Fruit fly (Drosophila melanogaster) whole organism, embryonic: ENCODE results near the gene Cep135.

ENCODE experiments used
- Ada2b ChIP-seq: fragments of 200-800 bp; sonication (Bioruptor generic); IDR thresholded peaks from 2 replicates; pipeline ENCODE4 v1.3.6; 2022; ENCODE audit warnings: missing biosample characterization, missing genetic modification characterization
- Aef1 ChIP-seq: fragments of 200-800 bp; sonication (Bioruptor generic); IDR thresholded peaks from 3 replicates; pipeline ENCODE4 v1.3.6; 2022; ENCODE audit warnings: missing biosample characterization, missing genetic modification characterization
- CG1024 ChIP-seq: fragments of 200-800 bp; sonication (Bioruptor generic); IDR thresholded peaks from 2 replicates; pipeline ENCODE4 v1.3.6; 2022; ENCODE audit warnings: missing biosample characterization, missing genetic modification characterization
- CG10321 ChIP-seq: fragments of 200-800 bp; sonication (Bioruptor generic); IDR thresholded peaks from 2 replicates; pipeline ENCODE4 v1.3.6; 2022; ENCODE audit warnings: missing biosample characterization, missing genetic modification characterization
- CG10462 ChIP-seq: fragments of 200-800 bp; sonication (Bioruptor generic); optimal IDR thresholded peaks from 2 replicates; lab custom pipeline; 2016; ENCODE audit warnings: missing biosample characterization, missing genetic modification characterization
- CG10543 ChIP-seq: fragments of 200-800 bp; sonication (Bioruptor generic); optimal IDR thresholded peaks from 3 replicates; lab custom pipeline; 2017; ENCODE audit warnings: missing biosample characterization, mild to moderate bottlenecking, missing genetic modification characterization, moderate library complexity
- CG12219 ChIP-seq: fragments of 200-800 bp; sonication (Bioruptor generic); optimal IDR thresholded peaks from 3 replicates; lab custom pipeline; 2018; ENCODE audit warnings: missing biosample characterization, mild to moderate bottlenecking, missing genetic modification characterization
- CG12744 ChIP-seq: fragments of 200-800 bp; sonication (Bioruptor generic); optimal IDR thresholded peaks from 2 replicates; lab custom pipeline; 2016; ENCODE audit warnings: missing biosample characterization, missing genetic modification characterization
- CG16779 ChIP-seq: fragments of 200-800 bp; sonication (Bioruptor generic); IDR thresholded peaks from 2 replicates; pipeline ENCODE4 v1.3.6; 2022; ENCODE audit warnings: missing biosample characterization, missing genetic modification characterization
- CG16815 ChIP-seq: fragments of 200-800 bp; sonication (Bioruptor generic); optimal IDR thresholded peaks from 3 replicates; lab custom pipeline; 2017; ENCODE audit warnings: missing biosample characterization, mild to moderate bottlenecking, missing genetic modification characterization
- CG17328 ChIP-seq: fragments of 200-800 bp; sonication (Bioruptor generic); IDR thresholded peaks from 2 replicates; pipeline ENCODE4 v1.3.6; 2022; ENCODE audit warnings: missing biosample characterization, missing genetic modification characterization
- CG18764 ChIP-seq: fragments of 200-800 bp; sonication (Bioruptor generic); optimal IDR thresholded peaks from 3 replicates; lab custom pipeline; 2016; ENCODE audit warnings: missing biosample characterization, missing genetic modification characterization
- CG31224 ChIP-seq: fragments of 200-800 bp; sonication (Bioruptor generic); IDR thresholded peaks from 2 replicates; pipeline ENCODE4 v1.3.6; 2022; ENCODE audit warnings: missing biosample characterization, missing genetic modification characterization
- CG6683 ChIP-seq: fragments of 200-800 bp; sonication (Bioruptor generic); optimal IDR thresholded peaks from 2 replicates; lab custom pipeline; 2017; ENCODE audit warnings: missing biosample characterization, mild to moderate bottlenecking, missing genetic modification characterization, missing genetic modification reagents
- CG7963 ChIP-seq: fragments of 200-800 bp; sonication (Bioruptor generic); IDR thresholded peaks from 3 replicates; pipeline ENCODE4 v1.3.6; 2022; ENCODE audit warnings: missing biosample characterization, missing genetic modification characterization; ENCODE audit not compliant: partially characterized antibody
- CG9727 ChIP-seq: fragments of 200-800 bp; sonication (Bioruptor generic); optimal IDR thresholded peaks from 3 replicates; lab custom pipeline; 2017; ENCODE audit warnings: missing biosample characterization, mild to moderate bottlenecking, missing genetic modification characterization
- CG9932 ChIP-seq: fragments of 200-800 bp; sonication (Bioruptor generic); IDR thresholded peaks from 2 replicates; pipeline ENCODE4 v1.3.6; 2022; ENCODE audit warnings: missing biosample characterization, missing genetic modification characterization
- CkIIα-i1 ChIP-seq: fragments of 200-800 bp; sonication (Bioruptor generic); IDR thresholded peaks from 2 replicates; pipeline ENCODE4 v1.3.6; 2022; ENCODE audit warnings: missing biosample characterization, missing genetic modification characterization
- CoRest ChIP-seq: fragments of 200-800 bp; sonication (Bioruptor generic); optimal IDR thresholded peaks from 3 replicates; lab custom pipeline; 2018; ENCODE audit warnings: missing biosample characterization, mild to moderate bottlenecking, missing genetic modification characterization, moderate library complexity
- Fer3 ChIP-seq: fragments of 200-800 bp; sonication (Bioruptor generic); optimal IDR thresholded peaks from 2 replicates; lab custom pipeline; 2018; ENCODE audit warnings: missing biosample characterization, mild to moderate bottlenecking, missing genetic modification characterization, moderate library complexity
- HmgZ ChIP-seq: fragments of 200-800 bp; sonication (Bioruptor generic); optimal IDR thresholded peaks from 2 replicates; lab custom pipeline; 2018; ENCODE audit warnings: missing biosample characterization, mild to moderate bottlenecking, missing genetic modification characterization
- Hr3 ChIP-seq: fragments of 200-800 bp; sonication (Bioruptor generic); optimal IDR thresholded peaks from 3 replicates; lab custom pipeline; 2016; ENCODE audit warnings: missing biosample characterization, missing genetic modification characterization
- Hr78 ChIP-seq, 2 experiments: fragments of 200-800 bp in 1 of 2; fragments of >200 bp in 1 of 2; sonication (Bioruptor generic) in 1 of 2; optimal IDR thresholded peaks; 2 replicates each; lab custom pipeline; 2017 to 2019; ENCODE audit warnings: missing biosample characterization in 2 of 2, missing genetic modification characterization in 2 of 2, mild to moderate bottlenecking in 1 of 2, moderate library complexity in 1 of 2
- Lpt ChIP-seq: fragments of >200 bp; optimal IDR thresholded peaks from 2 replicates; lab custom pipeline; 2018; ENCODE audit warnings: missing biosample characterization, missing genetic modification characterization
- Myb ChIP-seq: fragments of 200-800 bp; sonication (Bioruptor generic); optimal IDR thresholded peaks from 2 replicates; lab custom pipeline; 2016; ENCODE audit warnings: missing biosample characterization, missing genetic modification characterization
- Ptx1 ChIP-seq: fragments of 200-800 bp; sonication (Bioruptor generic); IDR thresholded peaks from 2 replicates; pipeline ENCODE4 v1.3.6; 2022; ENCODE audit warnings: missing biosample characterization, missing genetic modification characterization
- Scr ChIP-seq: fragments of 200-800 bp; sonication (Bioruptor generic); IDR thresholded peaks from 2 replicates; pipeline ENCODE4 v1.3.6; 2022; ENCODE audit warnings: missing biosample characterization, missing genetic modification characterization; ENCODE audit not compliant: partially characterized antibody
- Sox102F ChIP-seq: fragments of 200-800 bp; sonication (Bioruptor generic); optimal IDR thresholded peaks from 2 replicates; lab custom pipeline; 2018; ENCODE audit warnings: missing biosample characterization, mild to moderate bottlenecking, missing genetic modification characterization, moderate library complexity
- Sry-β ChIP-seq: fragments of 200-800 bp; sonication (Bioruptor generic); optimal IDR thresholded peaks from 2 replicates; lab custom pipeline; 2018; ENCODE audit warnings: missing biosample characterization, mild to moderate bottlenecking, missing genetic modification characterization, moderate library complexity
- TFAM ChIP-seq: fragments of 200-800 bp; sonication (Bioruptor generic); optimal IDR thresholded peaks from 2 replicates; lab custom pipeline; 2017; ENCODE audit warnings: missing biosample characterization, missing genetic modification characterization, inconsistent platforms
- Taf1 ChIP-seq: fragments of 200-800 bp; sonication (Bioruptor generic); IDR thresholded peaks from 2 replicates; pipeline ENCODE4 v1.3.6; 2022; ENCODE audit warnings: missing biosample characterization, missing genetic modification characterization
- Usf ChIP-seq: fragments of 200-800 bp; sonication (Bioruptor generic); optimal IDR thresholded peaks from 2 replicates; lab custom pipeline; 2017; ENCODE audit warnings: missing genotype, missing biosample characterization, missing genetic modification characterization
- YL-1 ChIP-seq: fragments of 200-800 bp; sonication (Bioruptor generic); optimal IDR thresholded peaks from 3 replicates; lab custom pipeline; 2017; ENCODE audit warnings: missing biosample characterization, mild to moderate bottlenecking, missing genetic modification characterization
- crc ChIP-seq: fragments of 200-800 bp; sonication (Bioruptor generic); optimal IDR thresholded peaks from 2 replicates; lab custom pipeline; 2016; ENCODE audit warnings: missing biosample characterization, missing genetic modification characterization
- croc ChIP-seq: fragments of 200-800 bp; sonication (Bioruptor generic); conservative IDR thresholded peaks from 3 replicates; pipeline ENCODE4 v1.3.6; 2022; ENCODE audit warnings: missing biosample characterization, missing genetic modification characterization
- dimm ChIP-seq: fragments of 200-800 bp; sonication (Bioruptor generic); IDR thresholded peaks from 2 replicates; pipeline ENCODE4 v1.3.6; 2022; ENCODE audit warnings: missing biosample characterization, missing genetic modification characterization
- dmrt11E ChIP-seq: fragments of 200-800 bp; sonication (Bioruptor generic); optimal IDR thresholded peaks from 3 replicates; lab custom pipeline; 2018; ENCODE audit warnings: missing biosample characterization, mild to moderate bottlenecking, missing genetic modification characterization, moderate library complexity
- dmrt99B ChIP-seq: fragments of 200-800 bp; sonication (Bioruptor generic); optimal IDR thresholded peaks from 2 replicates; lab custom pipeline; 2018; ENCODE audit warnings: missing biosample characterization, mild to moderate bottlenecking, missing genetic modification characterization, moderate library complexity
- ftz-f1 ChIP-seq: fragments of 200-800 bp; sonication (Bioruptor generic); optimal IDR thresholded peaks from 2 replicates; lab custom pipeline; 2016; ENCODE audit warnings: missing biosample characterization, missing genetic modification characterization
- gro ChIP-seq: fragments of 200-800 bp; sonication (Bioruptor generic); optimal IDR thresholded peaks from 2 replicates; lab custom pipeline; 2016; ENCODE audit warnings: missing biosample characterization, missing genetic modification characterization
- ham ChIP-seq: fragments of 200-800 bp; sonication (Bioruptor generic); IDR thresholded peaks from 2 replicates; pipeline ENCODE4 v1.3.6; 2022; ENCODE audit warnings: missing biosample characterization, missing genetic modification characterization
- jumu ChIP-seq: fragments of 200-800 bp; sonication (Bioruptor generic); optimal IDR thresholded peaks from 3 replicates; lab custom pipeline; 2016; ENCODE audit warnings: missing biosample characterization, missing genetic modification characterization
- oc ChIP-seq: fragments of 200-800 bp; sonication (Bioruptor generic); optimal IDR thresholded peaks from 2 replicates; lab custom pipeline; 2018; ENCODE audit warnings: missing biosample characterization, mild to moderate bottlenecking, missing genetic modification characterization, moderate library complexity
- odd ChIP-seq: fragments of 200-800 bp; sonication (Bioruptor generic); optimal IDR thresholded peaks from 2 replicates; lab custom pipeline; 2017; ENCODE audit warnings: missing biosample characterization, mild to moderate bottlenecking, missing genetic modification characterization
- sens-2 ChIP-seq: fragments of 200-800 bp; sonication (Bioruptor generic); IDR thresholded peaks from 2 replicates; pipeline ENCODE4 v1.3.6; 2022; ENCODE audit warnings: missing biosample characterization, missing genetic modification characterization
- sqz ChIP-seq: fragments of 200-800 bp; sonication (Bioruptor generic); optimal IDR thresholded peaks from 3 replicates; lab custom pipeline; 2018; ENCODE audit warnings: missing biosample characterization, mild to moderate bottlenecking, missing genetic modification characterization
- tio ChIP-seq: fragments of 200-800 bp; sonication (Bioruptor generic); optimal IDR thresholded peaks from 2 replicates; lab custom pipeline; 2017; ENCODE audit warnings: missing biosample characterization, missing genetic modification characterization, inconsistent platforms
- tna ChIP-seq: fragments of 200-800 bp; sonication (Bioruptor generic); IDR thresholded peaks from 2 replicates; pipeline ENCODE4 v1.3.6; 2022; ENCODE audit warnings: missing biosample characterization, missing genetic modification characterization; ENCODE audit not compliant: partially characterized antibody
- vnd ChIP-seq: fragments of 200-800 bp; sonication (Bioruptor generic); IDR thresholded peaks from 3 replicates; pipeline ENCODE4 v1.3.6; 2022; ENCODE audit warnings: missing biosample characterization, missing genetic modification characterization; ENCODE audit not compliant: partially characterized antibody
- zfh1 ChIP-seq: fragments of 200-800 bp; sonication (Bioruptor generic); IDR thresholded peaks from 3 replicates; pipeline ENCODE4 v1.3.6; 2022; ENCODE audit warnings: missing biosample characterization, missing genetic modification characterization

The Cep135 gene

dm6 chr3L:15104849-15105555 is 11.5 kb upstream of the Cep135 start (continued):
- TF ChIP-seq CG18764 (GFP tag; lab: Kevin White, UChicago) (no peak), odd (GFP tag; lab: Kevin White, UChicago) (no peak), Lpt (no peak), croc (GFP tag; lab: Robert Waterston, UW) (peak; percentile 26; the same call in 2 of the 3 replicates), tio (GFP tag; lab: Kevin White, UChicago) (peak; percentile 32), CG17328 (GFP tag; lab: Robert Waterston, UW) (no peak), CG16779 (GFP tag; lab: Robert Waterston, UW) (0 out of 2 replicates have a peak, but pooled peaks have one; percentile 29), CG16815 (peak; percentile 13), ham (GFP tag; lab: Robert Waterston, UW) (no peak), dimm (GFP tag; lab: Robert Waterston, UW) (no peak), Taf1 (GFP tag; lab: Robert Waterston, UW) (no peak), CG12219 (peak; percentile 33), CG7963 (GFP tag; lab: Robert Waterston, UW) (no peak), YL-1 (GFP tag; lab: Kevin White, UChicago) (no peak), sens-2 (GFP tag; lab: Robert Waterston, UW) (peak; percentile 44; the same call in 1 of the 2 replicates), CG12744 (GFP tag; lab: Kevin White, UChicago) (no peak), zfh1 (GFP tag; lab: Robert Waterston, UW) (no peak; the same call in 2 of the 3 replicates), gro (peak; percentile 63), HmgZ (tag; lab: Kevin White, UChicago) (no peak), Hr3 (peak; percentile 31), CG10321 (GFP tag; lab: Robert Waterston, UW) (no peak), CG9932 (GFP tag; lab: Robert Waterston, UW) (peak; percentile 60), CG9727 (GFP tag; lab: Kevin White, UChicago) (peak; percentile 56), ftz-f1 (GFP tag; lab: Kevin White, UChicago) (no peak), Usf (GFP tag; lab: Kevin White, UChicago) (no peak), CG6683 (no peak), Sry-β (GFP tag; lab: Kevin White, UChicago) (no peak), vnd (GFP tag; lab: Robert Waterston, UW) (no peak), crc (GFP tag; lab: Kevin White, UChicago) (peak; percentile 16), Myb (GFP tag; lab: Kevin White, UChicago) (peak; percentile 36), CG31224 (GFP tag; lab: Robert Waterston, UW) (no peak), Aef1 (peak; percentile 35), CoRest (tag; lab: Kevin White, UChicago) (peak; percentile 72), CG1024 (GFP tag; lab: Robert Waterston, UW) (no peak), oc (no peak), Hr78 (GFP tag; optimal IDR thresholded peaks at IDR 0.05; lab: Kevin White, UChicago) (no peak), Scr (GFP tag; lab: Robert Waterston, UW) (no peak), CG10543 (peak; percentile 39), dmrt99B (tag; lab: Kevin White, UChicago) (peak; percentile 70), Sox102F (GFP tag; lab: Kevin White, UChicago) (peak; percentile 71), Fer3 (peak; percentile 42), dmrt11E (tag; lab: Kevin White, UChicago) (no peak), jumu (peak; percentile 60), tna (GFP tag; lab: Robert Waterston, UW) (no peak), Ada2b (GFP tag; lab: Robert Waterston, UW) (no peak), sqz (GFP tag; lab: Kevin White, UChicago) (peak; percentile 86), TFAM (GFP tag; lab: Kevin White, UChicago) (no peak), Ptx1 (GFP tag; lab: Robert Waterston, UW) (peak; percentile 79), CG10462 (GFP tag; lab: Kevin White, UChicago) (no peak), CkIIα-i1 (GFP tag; lab: Robert Waterston, UW) (no peak)
